Worm (Caenorhabditis elegans) whole organism, young adult: ENCODE measurements around the gene ubq-1.

Experiments used
- B0019.2 ChIP-seq: fragments of 200-800 bp; sonication (Bioruptor generic); conservative IDR thresholded peaks from 2 replicates; pipeline ENCODE4 v1.3.6; 2022; ENCODE audit warnings: missing genetic modification reagents, missing genetic modification characterization, missing compliant biosample characterization
- F10E7.11 ChIP-seq: sonication (generic microtip); optimal IDR thresholded peaks from 2 replicates; lab custom pipeline; 2017; ENCODE audit warnings: mild to moderate bottlenecking, missing genetic modification characterization, moderate library complexity, missing compliant biosample characterization
- F33H1.4 ChIP-seq: fragments of 200-800 bp; sonication (Bioruptor generic); IDR thresholded peaks from 2 replicates; pipeline ENCODE4 v1.3.6; 2022; ENCODE audit warnings: missing genetic modification reagents, missing genetic modification characterization, missing compliant biosample characterization
- F39B2.1 ChIP-seq: fragments of 200-800 bp; sonication (Bioruptor generic); IDR thresholded peaks from 2 replicates; pipeline ENCODE4 v1.3.6; 2022; ENCODE audit warnings: missing genetic modification reagents, missing genetic modification characterization, missing compliant biosample characterization
- F49E8.2 ChIP-seq: sonication (generic microtip); optimal IDR thresholded peaks from 3 replicates; lab custom pipeline; 2017; ENCODE audit warnings: missing genetic modification characterization, mild to moderate bottlenecking, missing compliant biosample characterization, antibody characterized with exemption, moderate library complexity; ENCODE audit not compliant: insufficient read depth
- F52B5.7 ChIP-seq: sonication (generic microtip); optimal IDR thresholded peaks from 2 replicates; lab custom pipeline; 2016; ENCODE audit warnings: mild to moderate bottlenecking, missing genetic modification characterization, missing compliant biosample characterization
- T26A5.8 ChIP-seq: sonication (generic microtip); optimal IDR thresholded peaks from 2 replicates; lab custom pipeline; 2016; ENCODE audit warnings: missing genetic modification characterization, missing compliant biosample characterization
- Y53F4B.3 ChIP-seq: fragments of 200-800 bp; sonication (Bioruptor generic); IDR thresholded peaks from 2 replicates; pipeline ENCODE4 v1.3.6; 2022; ENCODE audit warnings: missing genetic modification reagents, missing genetic modification characterization, missing compliant biosample characterization
- Y56A3A.18 ChIP-seq: fragments of 200-800 bp; sonication (Bioruptor generic); IDR thresholded peaks from 2 replicates; pipeline ENCODE4 v1.3.6; 2022; ENCODE audit warnings: missing genetic modification reagents, missing genetic modification characterization, missing compliant biosample characterization
- ZK185.1 ChIP-seq: sonication (generic microtip); optimal IDR thresholded peaks from 2 replicates; lab custom pipeline; 2016; ENCODE audit warnings: mild to moderate bottlenecking, missing genetic modification characterization, missing compliant biosample characterization; ENCODE audit not compliant: poor library complexity, severe bottlenecking
- aptf-2 ChIP-seq: fragments of 200-800 bp; sonication (Bioruptor generic); conservative IDR thresholded peaks from 2 replicates; pipeline ENCODE4 v1.3.6; 2022; ENCODE audit warnings: missing genetic modification reagents, missing genetic modification characterization, missing compliant biosample characterization
- attf-5 ChIP-seq: fragments of 200-800 bp; sonication (Bioruptor generic); optimal IDR thresholded peaks from 2 replicates; lab custom pipeline; 2018; ENCODE audit warnings: mild to moderate bottlenecking, missing genetic modification characterization, missing compliant biosample characterization
- attf-6 ChIP-seq: fragments of 200-800 bp; sonication (Bioruptor generic); IDR thresholded peaks from 2 replicates; pipeline ENCODE4 v1.3.6; 2022; ENCODE audit warnings: missing genetic modification reagents, missing genetic modification characterization, missing compliant biosample characterization
- cebp-1 ChIP-seq, 2 experiments: fragments of 200-800 bp in 1 of 2; sonication (Bioruptor generic) in 1 of 2; sonication (generic microtip) in 1 of 2; IDR thresholded peaks in 1 of 2; optimal IDR thresholded peaks in 1 of 2; 2 replicates each; pipeline versions ENCODE4 v1.3.6 to Lab custom; 2017 to 2022; ENCODE audit warnings: missing compliant biosample characterization in 2 of 2, missing genetic modification characterization in 2 of 2, mild to moderate bottlenecking in 1 of 2, missing genetic modification reagents in 1 of 2, moderate library complexity in 1 of 2
- cebp-2 ChIP-seq: fragments of 200-800 bp; sonication (Bioruptor generic); IDR thresholded peaks from 2 replicates; pipeline ENCODE4 v1.3.6; 2022; ENCODE audit warnings: missing genetic modification characterization, missing compliant biosample characterization
- ceh-100 ChIP-seq: fragments of 200-800 bp; sonication (Bioruptor generic); IDR thresholded peaks from 2 replicates; pipeline ENCODE4 v1.3.6; 2022; ENCODE audit warnings: missing genetic modification reagents, missing genetic modification characterization, missing compliant biosample characterization
- ceh-79 ChIP-seq: sonication (generic microtip); optimal IDR thresholded peaks from 2 replicates; lab custom pipeline; 2017; ENCODE audit warnings: mild to moderate bottlenecking, missing genetic modification characterization, missing compliant biosample characterization
- chd-7 ChIP-seq: sonication (generic microtip); optimal IDR thresholded peaks from 2 replicates; lab custom pipeline; 2016; ENCODE audit warnings: mild to moderate bottlenecking, missing genetic modification characterization, moderate library complexity, missing compliant biosample characterization
- dox-1 ChIP-seq: fragments of 200-800 bp; sonication (Bioruptor generic); IDR thresholded peaks from 2 replicates; pipeline ENCODE4 v1.3.6; 2022; ENCODE audit warnings: missing genetic modification reagents, missing genetic modification characterization, missing compliant biosample characterization
- egl-18 ChIP-seq: fragments of 200-800 bp; sonication (Bioruptor generic); IDR thresholded peaks from 2 replicates; pipeline ENCODE4 v1.3.6; 2022; ENCODE audit warnings: missing genetic modification reagents, missing genetic modification characterization, missing compliant biosample characterization
- hmg-1.2 ChIP-seq: fragments of 200-800 bp; sonication (Bioruptor generic); IDR thresholded peaks from 2 replicates; pipeline ENCODE4 v1.3.6; 2022; ENCODE audit warnings: missing genetic modification reagents, missing genetic modification characterization, missing compliant biosample characterization
- let-526 ChIP-seq: fragments of 200-800 bp; sonication (Bioruptor generic); IDR thresholded peaks from 2 replicates; pipeline ENCODE4 v1.3.6; 2022; ENCODE audit warnings: missing genetic modification reagents, missing genetic modification characterization, missing compliant biosample characterization
- let-607 ChIP-seq, 2 experiments: fragments of 200-800 bp in 1 of 2; sonication (Bioruptor generic) in 1 of 2; sonication (generic microtip) in 1 of 2; optimal IDR thresholded peaks; 2 replicates each; lab custom pipeline; 2016 to 2018; ENCODE audit warnings: mild to moderate bottlenecking in 2 of 2, missing compliant biosample characterization in 2 of 2, missing genetic modification characterization in 2 of 2, moderate library complexity in 2 of 2, missing genotype in 1 of 2
- lin-26 ChIP-seq: fragments of 200-800 bp; sonication (Bioruptor generic); IDR thresholded peaks from 2 replicates; pipeline ENCODE4 v1.3.6; 2022; ENCODE audit warnings: missing genetic modification reagents, missing genetic modification characterization, missing compliant biosample characterization
- lir-1 ChIP-seq: fragments of 200-800 bp; sonication (Bioruptor generic); conservative IDR thresholded peaks from 2 replicates; pipeline ENCODE4 v1.3.6; 2022; ENCODE audit warnings: missing genetic modification reagents, missing genetic modification characterization, missing compliant biosample characterization
- mxl-1 ChIP-seq: sonication (generic microtip); optimal IDR thresholded peaks from 2 replicates; lab custom pipeline; 2016; ENCODE audit warnings: missing genetic modification characterization, missing compliant biosample characterization
- nfya-1 ChIP-seq: sonication (generic microtip); optimal IDR thresholded peaks from 2 replicates; lab custom pipeline; 2017; ENCODE audit warnings: antibody characterized with exemption, missing compliant biosample characterization, missing genetic modification characterization, borderline replicate concordance; ENCODE audit not compliant: insufficient read depth
- nhr-27 ChIP-seq: fragments of 200-800 bp; sonication (Bioruptor generic); optimal IDR thresholded peaks from 2 replicates; lab custom pipeline; 2018; ENCODE audit warnings: mild to moderate bottlenecking, missing genetic modification characterization, moderate library complexity, missing compliant biosample characterization
- nhr-80 ChIP-seq: sonication (generic microtip); optimal IDR thresholded peaks from 2 replicates; lab custom pipeline; 2016; ENCODE audit warnings: missing genetic modification characterization, missing compliant biosample characterization
- pha-4 ChIP-seq: fragments of 150-350 bp; sonication (generic microtip); optimal IDR thresholded peaks from 2 replicates; lab custom pipeline; 2014; ENCODE audit warnings: missing biosample characterization, missing genetic modification reagents, missing genetic modification characterization
- repo-1 ChIP-seq: sonication (generic microtip); optimal IDR thresholded peaks from 2 replicates; lab custom pipeline; 2017; ENCODE audit warnings: mild to moderate bottlenecking, missing genetic modification characterization, missing compliant biosample characterization
- rpc-1 ChIP-seq, 2 experiments: fragments of 150-350 bp in 1 of 2; sonication (generic microtip) in 1 of 2; optimal IDR thresholded peaks; 2 replicates each; lab custom pipeline; 2014 to 2018; ENCODE audit warnings: missing biosample characterization in 1 of 2, missing genetic modification characterization in 1 of 2, missing genetic modification reagents in 1 of 2, missing genotype in 1 of 2
- snpc-3.4 ChIP-seq: sonication (generic microtip); optimal IDR thresholded peaks from 2 replicates; lab custom pipeline; 2017; ENCODE audit warnings: missing genetic modification characterization, mild to moderate bottlenecking, missing compliant biosample characterization, antibody characterized with exemption, moderate library complexity, missing genotype, missing genetic modification reagents
- snpc-4 ChIP-seq, 5 experiments: fragments of 150-350 bp in 1 of 5; sonication (generic microtip) in 4 of 5; optimal IDR thresholded peaks; 2 replicates each; lab custom pipeline; 2014 to 2018; ENCODE audit warnings: missing genetic modification characterization in 5 of 5, missing biosample characterization in 3 of 5, antibody characterized with exemption in 2 of 5, mild to moderate bottlenecking in 2 of 5, missing compliant biosample characterization in 2 of 5, missing genotype in 2 of 5, moderate library complexity in 2 of 5, missing genetic modification reagents in 1 of 5
- tlf-1 ChIP-seq: fragments of 200-800 bp; sonication (Bioruptor generic); optimal IDR thresholded peaks from 2 replicates; lab custom pipeline; 2018; ENCODE audit warnings: mild to moderate bottlenecking, missing genetic modification characterization, missing compliant biosample characterization
- zfh-2 ChIP-seq: fragments of 200-800 bp; sonication (Bioruptor generic); conservative IDR thresholded peaks from 2 replicates; pipeline ENCODE4 v1.3.6; 2022; ENCODE audit warnings: missing genetic modification reagents, missing genetic modification characterization, missing compliant biosample characterization
- zim-3 ChIP-seq: sonication (generic microtip); optimal IDR thresholded peaks from 2 replicates; lab custom pipeline; 2017; ENCODE audit warnings: mild to moderate bottlenecking, missing genetic modification characterization, moderate library complexity, missing compliant biosample characterization
- ztf-22 ChIP-seq: fragments of 200-800 bp; sonication (Bioruptor generic); optimal IDR thresholded peaks from 2 replicates; lab custom pipeline; 2018; ENCODE audit warnings: mild to moderate bottlenecking, missing genetic modification characterization, moderate library complexity, missing compliant biosample characterization
- ztf-26 ChIP-seq: sonication (generic microtip); optimal IDR thresholded peaks from 2 replicates; lab custom pipeline; 2017; ENCODE audit warnings: missing genetic modification characterization, missing compliant biosample characterization

The ubq-1 gene

DNA sequence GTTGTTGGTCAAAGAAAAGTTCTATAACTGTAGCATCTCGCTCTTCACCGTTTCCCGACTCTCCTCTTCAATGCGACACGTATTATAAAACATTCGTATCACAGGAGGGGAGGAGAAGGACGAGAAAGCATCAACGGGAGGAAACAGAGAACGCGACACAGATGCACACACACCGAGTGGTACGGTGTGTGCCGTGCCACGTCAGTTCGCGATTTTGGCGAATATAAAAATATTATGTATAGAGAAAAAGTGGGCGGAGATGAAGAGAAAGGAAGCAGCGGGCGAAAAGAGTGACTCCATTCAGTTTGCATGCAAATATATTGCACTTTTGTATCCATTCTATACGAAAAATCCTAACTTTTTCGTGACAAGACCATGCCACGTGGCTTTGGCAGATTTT lies 25.3 kb upstream of the ubq-1 start (continued):
- TF ChIP-seq F52B5.7 (tag; lab: Kevin White, UChicago) (peak; percentile 3), snpc-4 (GFP tag; optimal IDR thresholded peaks at IDR 0.05; lab: Kevin White, UChicago) (no peak), snpc-4 (tag; optimal IDR thresholded peaks at IDR 0.05; lab: Kevin White, UChicago) (peak in 3 of 4 experiments; percentile 13 to 42 (median 35)), snpc-3.4 (tag; lab: Kevin White, UChicago) (peak; percentile 35), ZK185.1 (no peak), F49E8.2 (no peak)
- TF ChIP-seq, all 124 proteins: peak for 14

DNA sequence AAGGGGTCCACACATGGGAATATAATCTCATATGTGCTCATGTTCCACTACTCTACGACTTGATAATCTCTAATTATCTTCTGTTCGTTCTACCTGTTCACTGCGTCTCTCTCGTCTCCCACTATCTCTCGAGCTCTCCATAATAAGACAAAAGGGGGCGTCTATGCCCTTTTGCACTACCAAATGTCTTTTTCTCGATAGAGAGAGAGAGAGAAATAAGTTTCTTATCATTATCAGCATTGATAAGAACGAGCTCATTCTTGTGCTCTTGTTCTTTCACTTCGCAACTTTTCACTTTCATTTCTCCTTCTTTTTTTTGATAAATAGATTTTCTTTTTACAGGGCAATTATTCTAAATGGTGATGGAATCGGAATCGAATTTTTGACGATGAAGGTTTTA lies 24.1 kb upstream of the ubq-1 start:
- TF ChIP-seq hmg-1.2 (GFP tag; lab: Robert Waterston, UW) (0 out of 2 replicates have a peak, but pooled peaks have one; percentile 6), aptf-2 (GFP tag; lab: Robert Waterston, UW) (no peak), let-526 (no peak), ceh-79 (tag; lab: Kevin White, UChicago) (no peak), B0019.2 (GFP tag; lab: Robert Waterston, UW) (no peak), T26A5.8 (tag; lab: Kevin White, UChicago) (no peak), egl-18 (no peak), rpc-1 (optimal IDR thresholded peaks at IDR 0.05; lab: Kevin White, UChicago) (no peak), rpc-1 (tag; optimal IDR thresholded peaks at IDR 0.05; lab: Kevin White, UChicago) (no peak), pha-4 (tag; lab: Kevin White, UChicago) (no peak), ceh-100 (no peak), ztf-26 (tag; lab: Kevin White, UChicago) (no peak), ZK185.1 (peak; percentile 2), ztf-22 (GFP tag; lab: Kevin White, UChicago) (no peak), nfya-1 (tag; lab: Kevin White, UChicago) (no peak), mxl-1 (tag; lab: Kevin White, UChicago) (no peak), F39B2.1 (GFP tag; lab: Robert Waterston, UW) (no peak), zfh-2 (GFP tag; lab: Robert Waterston, UW) (no peak), dox-1 (GFP tag; lab: Robert Waterston, UW) (peak; percentile 55), attf-6 (no peak), let-607 (tag; optimal IDR thresholded peaks at IDR 0.05; lab: Kevin White, UChicago) (no peak), cebp-2 (no peak), zim-3 (no peak), nhr-80 (peak; percentile 88), nhr-27 (tag; lab: Kevin White, UChicago) (no peak), lir-1 (no peak), lin-26 (GFP tag; lab: Robert Waterston, UW) (no peak)

- TF ChIP-seq tlf-1 (GFP tag; lab: Kevin White, UChicago) (peak; percentile 44), chd-7 (tag; lab: Kevin White, UChicago) (peak; percentile 8), attf-5 (GFP tag; lab: Kevin White, UChicago) (peak; percentile 26), hmg-1.2 (GFP tag; lab: Robert Waterston, UW) (peak; percentile 19; the same call in 1 of the 2 replicates), nhr-80 (peak; percentile 62), repo-1 (tag; lab: Kevin White, UChicago) (peak; percentile 53), Y56A3A.18 (GFP tag; lab: Robert Waterston, UW) (0 out of 2 replicates have a peak, but pooled peaks have one; percentile 15), F33H1.4 (no peak), Y53F4B.3 (no peak), cebp-1 (GFP tag; IDR thresholded peaks at IDR 0.05; lab: Robert Waterston, UW) (peak; percentile 87), cebp-1 (tag; optimal IDR thresholded peaks at IDR 0.05; lab: Kevin White, UChicago) (peak; percentile 86), F10E7.11 (tag; lab: Kevin White, UChicago) (no peak)
- TF ChIP-seq, all 124 proteins: peak for 8
Observed at ce11 chrIII:5917365-5917958, 22.6 kb upstream of the ubq-1 start.
